Worm (Caenorhabditis elegans) whole organism, late embryonic: ENCODE measurements around the gene srx-65.

Experiments used
- ahr-1 ChIP-seq: sonication (generic microtip); optimal IDR thresholded peaks from 2 replicates; lab custom pipeline; 2016; ENCODE audit warnings: missing genetic modification characterization, missing compliant biosample characterization
- ama-1 ChIP-seq: fragments of 150-350 bp; optimal IDR thresholded peaks from 2 replicates; lab custom pipeline; 2014
- ceh-18 ChIP-seq: sonication (generic microtip); optimal IDR thresholded peaks from 2 replicates; lab custom pipeline; 2016; ENCODE audit warnings: missing genetic modification characterization, missing compliant biosample characterization
- ceh-2 ChIP-seq: sonication (generic microtip); optimal IDR thresholded peaks from 2 replicates; lab custom pipeline; 2016; ENCODE audit warnings: missing genotype, missing genetic modification characterization, missing compliant biosample characterization
- ceh-24 ChIP-seq: sonication (generic microtip); optimal IDR thresholded peaks from 2 replicates; lab custom pipeline; 2016; ENCODE audit warnings: mild to moderate bottlenecking, missing genetic modification characterization, missing compliant biosample characterization
- ceh-31 ChIP-seq: sonication (generic microtip); optimal IDR thresholded peaks from 2 replicates; lab custom pipeline; 2016; ENCODE audit warnings: missing genetic modification characterization, missing compliant biosample characterization
- ceh-6 ChIP-seq: fragments of 200-800 bp; sonication (Bioruptor generic); optimal IDR thresholded peaks from 2 replicates; lab custom pipeline; 2018; ENCODE audit warnings: mild to moderate bottlenecking, missing genetic modification characterization, missing compliant biosample characterization
- che-1 ChIP-seq: sonication (generic microtip); optimal IDR thresholded peaks from 2 replicates; lab custom pipeline; 2016; ENCODE audit warnings: mild to moderate bottlenecking, missing genetic modification characterization, missing compliant biosample characterization
- dmd-4 ChIP-seq: sonication (generic microtip); optimal IDR thresholded peaks from 2 replicates; lab custom pipeline; 2016; ENCODE audit warnings: borderline replicate concordance, missing genetic modification characterization, missing compliant biosample characterization
- elt-2 ChIP-seq: sonication (generic microtip); optimal IDR thresholded peaks from 2 replicates; lab custom pipeline; 2016; ENCODE audit warnings: missing genetic modification reagents, missing genetic modification characterization, missing compliant biosample characterization
- eyg-1 ChIP-seq: sonication (generic microtip); optimal IDR thresholded peaks from 2 replicates; lab custom pipeline; 2016; ENCODE audit warnings: missing genotype, missing genetic modification characterization, missing compliant biosample characterization
- fax-1 ChIP-seq: sonication (generic microtip); optimal IDR thresholded peaks from 2 replicates; lab custom pipeline; 2016; ENCODE audit warnings: missing genotype, missing genetic modification characterization, missing compliant biosample characterization
- fkh-10 ChIP-seq: fragments of 150-350 bp; optimal IDR thresholded peaks from 2 replicates; lab custom pipeline; 2014; ENCODE audit warnings: missing biosample characterization, missing genetic modification reagents, missing genetic modification characterization
- fkh-6 ChIP-seq: sonication (generic microtip); optimal IDR thresholded peaks from 2 replicates; lab custom pipeline; 2016; ENCODE audit warnings: missing genetic modification characterization, missing compliant biosample characterization
- gmeb-2 ChIP-seq: sonication (generic microtip); optimal IDR thresholded peaks from 2 replicates; lab custom pipeline; 2016; ENCODE audit warnings: missing genetic modification characterization, inconsistent platforms, missing compliant biosample characterization
- hlh-15 ChIP-seq: sonication (generic microtip); optimal IDR thresholded peaks from 2 replicates; lab custom pipeline; 2016; ENCODE audit warnings: missing genetic modification characterization, missing compliant biosample characterization
- hlh-30 ChIP-seq: sonication (generic microtip); optimal IDR thresholded peaks from 2 replicates; lab custom pipeline; 2017; ENCODE audit warnings: antibody characterized with exemption, missing genetic modification characterization, missing compliant biosample characterization; ENCODE audit not compliant: insufficient read depth
- hlh-6 ChIP-seq: sonication (generic microtip); optimal IDR thresholded peaks from 2 replicates; lab custom pipeline; 2016; ENCODE audit warnings: missing genotype, missing genetic modification characterization, missing compliant biosample characterization
- lin-11 ChIP-seq: fragments of 200-800 bp; sonication (Bioruptor generic); optimal IDR thresholded peaks from 2 replicates; lab custom pipeline; 2018; ENCODE audit warnings: mild to moderate bottlenecking, missing genetic modification characterization, missing compliant biosample characterization
- madf-2 ChIP-seq: sonication (generic microtip); optimal IDR thresholded peaks from 2 replicates; lab custom pipeline; 2017; ENCODE audit warnings: missing genetic modification characterization, missing compliant biosample characterization
- nfya-1 ChIP-seq: sonication (generic microtip); optimal IDR thresholded peaks from 2 replicates; lab custom pipeline; 2017; ENCODE audit warnings: missing genetic modification characterization, mild to moderate bottlenecking, missing compliant biosample characterization, antibody characterized with exemption, moderate library complexity
- nhr-11 ChIP-seq: fragments of 150-350 bp; optimal IDR thresholded peaks from 2 replicates; lab custom pipeline; 2014; ENCODE audit warnings: missing biosample characterization, missing genetic modification characterization
- nhr-232 ChIP-seq: sonication (generic microtip); optimal IDR thresholded peaks from 2 replicates; lab custom pipeline; 2016; ENCODE audit warnings: missing genetic modification characterization, missing compliant biosample characterization
- npax-4 ChIP-seq: sonication (generic microtip); optimal IDR thresholded peaks from 2 replicates; lab custom pipeline; 2016; ENCODE audit warnings: missing genetic modification characterization, missing compliant biosample characterization
- pag-3 ChIP-seq: sonication (generic microtip); optimal IDR thresholded peaks from 2 replicates; lab custom pipeline; 2016; ENCODE audit warnings: missing compliant biosample characterization, missing genetic modification characterization, borderline replicate concordance
- pat-9 ChIP-seq: fragments of 200-800 bp; sonication (Bioruptor generic); optimal IDR thresholded peaks from 2 replicates; lab custom pipeline; 2018; ENCODE audit warnings: mild to moderate bottlenecking, missing genetic modification characterization, moderate library complexity, missing compliant biosample characterization
- pax-1 ChIP-seq: fragments of 150-350 bp; optimal IDR thresholded peaks from 2 replicates; lab custom pipeline; 2014; ENCODE audit warnings: missing biosample characterization, missing genetic modification characterization
- pqm-1 ChIP-seq: sonication (generic microtip); optimal IDR thresholded peaks from 2 replicates; lab custom pipeline; 2016; ENCODE audit warnings: missing genetic modification characterization, missing compliant biosample characterization
- pros-1 ChIP-seq: fragments of 150-350 bp; optimal IDR thresholded peaks from 2 replicates; lab custom pipeline; 2014; ENCODE audit warnings: missing biosample characterization, missing genetic modification reagents, missing genetic modification characterization
- rnt-1 ChIP-seq: sonication (generic microtip); optimal IDR thresholded peaks from 2 replicates; lab custom pipeline; 2016; ENCODE audit warnings: missing genetic modification characterization, missing compliant biosample characterization
- sox-2 ChIP-seq: fragments of 200-800 bp; sonication (Bioruptor generic); IDR thresholded peaks from 2 replicates; pipeline ENCODE4 v1.3.6; 2022; ENCODE audit warnings: missing genetic modification reagents, missing genetic modification characterization, missing compliant biosample characterization
- ttx-3 ChIP-seq: sonication (generic microtip); optimal IDR thresholded peaks from 2 replicates; lab custom pipeline; 2016; ENCODE audit warnings: missing genetic modification reagents, missing genetic modification characterization, missing compliant biosample characterization
- unc-42 ChIP-seq: sonication (generic microtip); optimal IDR thresholded peaks from 2 replicates; lab custom pipeline; 2016; ENCODE audit warnings: missing genotype, missing genetic modification characterization, missing compliant biosample characterization
- zip-5 ChIP-seq: sonication (generic microtip); optimal IDR thresholded peaks from 2 replicates; lab custom pipeline; 2016; ENCODE audit warnings: missing genetic modification characterization, missing compliant biosample characterization
- ztf-16 ChIP-seq: sonication (generic microtip); optimal IDR thresholded peaks from 2 replicates; lab custom pipeline; 2017; ENCODE audit warnings: missing genetic modification characterization, missing compliant biosample characterization

Gene srx-65

DNA sequence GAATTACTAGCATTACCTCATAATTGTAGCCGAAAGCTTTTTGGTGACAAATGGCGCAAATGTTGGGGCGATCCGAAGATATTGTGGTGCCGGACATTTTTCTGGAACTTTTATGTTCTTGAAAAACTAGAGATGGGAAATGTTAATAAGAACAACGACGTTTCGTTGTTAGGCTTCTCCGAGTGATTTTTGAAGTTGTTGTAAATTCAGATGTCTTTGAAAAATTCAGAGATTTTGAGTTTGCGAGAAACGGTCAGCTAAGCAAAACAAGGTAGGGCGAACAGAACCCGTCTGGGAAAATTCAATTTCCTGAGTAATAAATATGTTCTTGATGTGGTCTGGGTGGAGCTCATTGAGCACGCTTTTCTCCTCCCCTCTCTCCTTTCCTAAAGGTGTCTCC, 35.6 kb upstream of the srx-65 start, which contains the start of gene nhr-124:
nhr-124 (minus strand) TSS at position 101 of the 400 bp plus-strand sequence.
- TF ChIP-seq ama-1, result no peak
- TF ChIP-seq unc-42, result no peak
- TF ChIP-seq npax-4 (tag; lab: Kevin White, UChicago), result no peak
- no peak for TF ChIP-seq pqm-1 (tag; lab: Kevin White, UChicago)
- no peak for TF ChIP-seq hlh-30 (tag; lab: Kevin White, UChicago)
- no peak for TF ChIP-seq ceh-2 (tag; lab: Kevin White, UChicago)
- TF ChIP-seq ahr-1 (tag; lab: Kevin White, UChicago), result no peak
- no peak for TF ChIP-seq rnt-1 (tag; lab: Kevin White, UChicago)
- no peak for TF ChIP-seq ceh-6 (GFP tag; lab: Kevin White, UChicago)
- TF ChIP-seq eyg-1 (tag; lab: Kevin White, UChicago), result no peak
- TF ChIP-seq gmeb-2 (tag; lab: Kevin White, UChicago), result no peak
- no peak for TF ChIP-seq ttx-3 (tag; lab: Kevin White, UChicago)
- no peak for TF ChIP-seq madf-2
- no peak for TF ChIP-seq ceh-31 (tag; lab: Kevin White, UChicago)
- TF ChIP-seq pax-1 (tag; lab: Kevin White, UChicago), result no peak

DNA sequence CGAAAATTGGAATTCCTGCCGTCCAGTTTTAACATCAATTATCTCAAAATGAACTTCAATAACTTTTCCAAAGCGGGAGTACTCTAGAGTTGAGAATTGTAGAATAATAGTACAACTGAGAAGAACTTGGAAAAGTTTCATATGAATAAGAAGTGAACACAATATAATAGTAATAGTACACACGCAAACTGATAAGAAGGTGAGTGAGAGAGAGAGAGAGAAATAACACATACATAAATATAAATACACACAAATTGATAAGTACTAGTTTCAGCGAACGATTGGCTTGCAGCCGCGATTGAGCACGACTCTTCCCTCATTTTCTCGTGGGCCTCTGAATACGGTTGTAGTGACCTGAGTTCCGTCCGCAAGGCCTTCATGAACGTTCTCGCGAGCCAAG, 32.6 kb upstream of the srx-65 start, which contains the start of gene C17E7.13:
C17E7.13 (minus strand) TSS at position 176 of the 400 bp plus-strand sequence.
- TF ChIP-seq fax-1 (tag; lab: Kevin White, UChicago), result no peak
- TF ChIP-seq ceh-18 (tag; lab: Kevin White, UChicago), result no peak
- no peak for TF ChIP-seq ztf-16 (tag; lab: Kevin White, UChicago)
- TF ChIP-seq elt-2 (tag; lab: Kevin White, UChicago), result peak; percentile 16
- TF ChIP-seq fkh-10 (GFP tag; lab: Kevin White, UChicago), result no peak
- TF ChIP-seq nhr-11 (tag; lab: Kevin White, UChicago), result no peak
- TF ChIP-seq che-1 (tag; lab: Kevin White, UChicago), result no peak
- TF ChIP-seq dmd-4, result no peak

DNA sequence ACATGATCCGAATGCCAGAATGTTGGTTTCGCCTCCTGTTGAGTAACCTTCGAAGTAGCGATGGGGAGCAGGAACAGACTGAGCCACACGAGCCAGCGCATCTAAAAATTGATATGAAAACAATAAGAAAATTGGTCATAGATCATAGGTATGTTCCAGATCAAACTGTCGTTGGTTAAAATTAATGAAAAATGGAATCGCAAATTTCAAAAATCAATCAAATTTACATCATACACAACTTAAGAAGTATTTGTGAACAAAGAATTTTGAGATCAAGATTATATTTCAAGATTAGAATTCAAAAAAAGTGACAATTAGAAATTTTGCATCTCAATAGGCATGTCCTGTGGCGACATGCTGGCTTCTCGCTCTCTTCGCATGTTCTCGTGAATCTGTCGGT, 31.0 kb upstream of the srx-65 start, which contains the start of gene C17E7.9:
C17E7.9 (minus strand) TSS at position 101 of the 400 bp plus-strand sequence.
- no peak for TF ChIP-seq elt-2 (tag; lab: Kevin White, UChicago)
- no peak for TF ChIP-seq zip-5 (tag; lab: Kevin White, UChicago)
- TF ChIP-seq ceh-6 (GFP tag; lab: Kevin White, UChicago), result no peak
- TF ChIP-seq pros-1 (tag; lab: Kevin White, UChicago), result no peak
- TF ChIP-seq fkh-6, result no peak
- TF ChIP-seq ceh-24 (tag; lab: Kevin White, UChicago), result no peak
- no peak for TF ChIP-seq rnt-1 (tag; lab: Kevin White, UChicago)
- TF ChIP-seq nfya-1 (tag; lab: Kevin White, UChicago), result no peak
- no peak for TF ChIP-seq ceh-18 (tag; lab: Kevin White, UChicago)
- no peak for TF ChIP-seq pat-9
- TF ChIP-seq hlh-15, result no peak
- no peak for TF ChIP-seq ama-1
- TF ChIP-seq, all 69 proteins: peak for 0

DNA sequence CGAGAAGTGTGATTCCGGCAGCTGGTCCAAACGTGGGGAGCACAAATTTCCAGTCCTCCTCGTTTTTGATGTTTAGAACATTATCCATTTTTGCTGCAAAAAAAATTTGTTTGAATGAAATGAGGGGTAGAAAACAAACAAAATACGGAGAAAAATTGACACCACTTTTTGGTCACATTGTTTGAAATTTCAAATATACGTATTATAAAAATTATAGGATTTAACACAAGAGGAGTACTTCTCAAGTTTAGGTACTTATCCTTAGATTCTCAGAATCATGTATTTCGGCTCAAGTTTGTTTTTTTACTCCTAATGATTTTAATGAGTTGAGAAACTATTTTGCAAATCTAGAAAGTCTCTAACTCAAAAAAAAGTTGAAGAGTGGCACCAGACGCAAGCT, 29.8 kb upstream of the srx-65 start, which contains the start of gene C17E7.12:
C17E7.12 (minus strand) TSS at position 101 of the 400 bp plus-strand sequence.
- TF ChIP-seq nhr-232 (tag; lab: Kevin White, UChicago) (no peak), eyg-1 (tag; lab: Kevin White, UChicago) (no peak), rnt-1 (tag; lab: Kevin White, UChicago) (no peak), pag-3 (tag; lab: Kevin White, UChicago) (no peak), lin-11 (tag; lab: Kevin White, UChicago) (no peak), hlh-6 (no peak), ceh-31 (tag; lab: Kevin White, UChicago) (no peak), sox-2 (GFP tag; lab: Robert Waterston, UW) (no peak), nhr-11 (tag; lab: Kevin White, UChicago) (no peak)
- TF ChIP-seq, all 69 proteins: peak for 0
